Worm (Caenorhabditis elegans): ENCODE measurements around the gene F58F9.1.

The F58F9.1 gene

ce11 chrIV:6206294-6206776 lies 43.3 kb upstream of the F58F9.1 start, which contains the start of gene C49A9.10 (continued):
- TF ChIP-seq spr-1 (tag; optimal IDR thresholded peaks at IDR 0.05) = peak; percentile 38
- TF ChIP-seq F49E8.2 (tag; optimal IDR thresholded peaks at IDR 0.05; ENCODE audit: borderline replicate concordance) = peak; percentile 82
- peak; percentile 83 for TF ChIP-seq dmd-9 (GFP tag; IDR thresholded peaks at IDR 0.05)
- peak; percentile 27 for TF ChIP-seq fkh-10 (GFP tag; optimal IDR thresholded peaks at IDR 0.05)
- no peak for TF ChIP-seq zip-2 (tag; optimal IDR thresholded peaks at IDR 0.05)
- TF ChIP-seq F26F4.8 (GFP tag; conservative IDR thresholded peaks at IDR 0.05) = no peak
- TF ChIP-seq lin-29 (GFP tag; IDR thresholded peaks at IDR 0.05) = no peak
- peak; percentile 70 for TF ChIP-seq T20F7.1 (GFP tag; optimal IDR thresholded peaks at IDR 0.05)
- no peak for TF ChIP-seq lin-1 (GFP tag; IDR thresholded peaks at IDR 0.05)
- TF ChIP-seq ZK337.2 (GFP tag; IDR thresholded peaks at IDR 0.05) = peak; percentile 94
- peak; percentile 71 for TF ChIP-seq mdt-29 (GFP tag; IDR thresholded peaks at IDR 0.05)
- peak in 1 of 2 experiments; percentile 89 for TF ChIP-seq lsy-2 (tag; optimal IDR thresholded peaks at IDR 0.05)
- no peak for TF ChIP-seq ceh-82 (tag; optimal IDR thresholded peaks at IDR 0.05)
- TF ChIP-seq mdl-1 (tag; optimal IDR thresholded peaks at IDR 0.05) = no peak
- TF ChIP-seq tag-97 (GFP tag; IDR thresholded peaks at IDR 0.05) = no peak
- peak; percentile 73; the same call in 1 of the 2 replicates for TF ChIP-seq tra-1 (GFP tag; IDR thresholded peaks at IDR 0.05)
- no peak for TF ChIP-seq sdz-12 (GFP tag; optimal IDR thresholded peaks at IDR 0.05)
- TF ChIP-seq zip-11 (GFP tag; IDR thresholded peaks at IDR 0.05) = no peak
- TF ChIP-seq zfp-2 (tag; optimal IDR thresholded peaks at IDR 0.05) = no peak
- no peak for TF ChIP-seq lin-39 (tag; optimal IDR thresholded peaks at IDR 0.05)
- peak; percentile 74 for TF ChIP-seq nhr-102 (tag; optimal IDR thresholded peaks at IDR 0.05)
- peak; percentile 70 for TF ChIP-seq rbr-2 (tag; optimal IDR thresholded peaks at IDR 0.05)
- TF ChIP-seq attf-4 (tag; optimal IDR thresholded peaks at IDR 0.05) = no peak
- TF ChIP-seq Y5F2A.4 (GFP tag; optimal IDR thresholded peaks at IDR 0.05) = no peak
- peak; percentile 3 for TF ChIP-seq nhr-11 (tag; optimal IDR thresholded peaks at IDR 0.05)
- TF ChIP-seq ceh-62 (tag; optimal IDR thresholded peaks at IDR 0.05) = no peak
- TF ChIP-seq ama-1 (optimal IDR thresholded peaks at IDR 0.05) = no peak
- TF ChIP-seq ceh-28 (tag; optimal IDR thresholded peaks at IDR 0.05) = no peak
- peak in 1 of 2 experiments; percentile 13 for TF ChIP-seq unc-62 (GFP tag; optimal IDR thresholded peaks at IDR 0.05 in 1 of 2)
- no peak for TF ChIP-seq unc-62 (tag; optimal IDR thresholded peaks at IDR 0.05)
- TF ChIP-seq aly-2 (tag; optimal IDR thresholded peaks at IDR 0.05) = no peak
- TF ChIP-seq madf-9 (GFP tag; conservative IDR thresholded peaks at IDR 0.05) = no peak
- TF ChIP-seq mxl-3 (GFP tag; optimal IDR thresholded peaks at IDR 0.05) = no peak
- TF ChIP-seq hmg-1.1 (GFP tag; IDR thresholded peaks at IDR 0.05) = no peak
- TF ChIP-seq Y75B8A.6 (GFP tag; IDR thresholded peaks at IDR 0.05) = no peak
- no peak for TF ChIP-seq nhr-41 (GFP tag; IDR thresholded peaks at IDR 0.05)
- TF ChIP-seq pqm-1 (tag; optimal IDR thresholded peaks at IDR 0.05) = no peak
- peak; percentile 33 for TF ChIP-seq F37D6.2 (tag; optimal IDR thresholded peaks at IDR 0.05)
- no peak for TF ChIP-seq spr-3 (GFP tag; optimal IDR thresholded peaks at IDR 0.05)
- no peak for TF ChIP-seq nhr-237 (tag; optimal IDR thresholded peaks at IDR 0.05)
- TF ChIP-seq Y48G9A.11 (GFP tag; IDR thresholded peaks at IDR 0.05) = peak; percentile 74; the same call in 1 of the 2 replicates
- TF ChIP-seq dpl-1 (GFP tag; optimal IDR thresholded peaks at IDR 0.05) = peak; percentile 98
- TF ChIP-seq lin-13 (GFP tag; optimal IDR thresholded peaks at IDR 0.05) = peak; percentile 36
- TF ChIP-seq hlh-11 (tag; optimal IDR thresholded peaks at IDR 0.05) = no peak
- no peak for TF ChIP-seq vab-7 (GFP tag; IDR thresholded peaks at IDR 0.05)
- TF ChIP-seq gei-8 (GFP tag; optimal IDR thresholded peaks at IDR 0.05) = no peak
- no peak for TF ChIP-seq zag-1 (tag; optimal IDR thresholded peaks at IDR 0.05)
- TF ChIP-seq F10B5.3 (tag; optimal IDR thresholded peaks at IDR 0.05) = peak; percentile 59
- TF ChIP-seq ces-1 (GFP tag; optimal IDR thresholded peaks at IDR 0.05) = no peak
- no peak for TF ChIP-seq nhr-10 (tag; optimal IDR thresholded peaks at IDR 0.05)
- no peak for TF ChIP-seq skn-1 (tag; optimal IDR thresholded peaks at IDR 0.05)
- TF ChIP-seq madf-5 (GFP tag; IDR thresholded peaks at IDR 0.05) = no peak
- peak; percentile 52; the same call in 1 of the 2 replicates for TF ChIP-seq ceh-44 (GFP tag; IDR thresholded peaks at IDR 0.05)
